Worm (Caenorhabditis elegans) whole organism, L2 larva: ENCODE results near the gene F33G12.6.

Experiments used
- R02D3.7 ChIP-seq: fragments of 150-350 bp; optimal IDR thresholded peaks from 2 replicates; lab custom pipeline; 2014; ENCODE audit warnings: missing biosample characterization, missing genetic modification characterization
- ama-1 ChIP-seq: fragments of 150-350 bp; optimal IDR thresholded peaks from 2 replicates; lab custom pipeline; 2018; ENCODE audit warnings: inconsistent platforms
- egl-27 ChIP-seq: sonication (generic microtip); optimal IDR thresholded peaks from 3 replicates; lab custom pipeline; 2017; ENCODE audit warnings: missing biosample characterization, missing genetic modification reagents, missing genetic modification characterization
- ztf-11 ChIP-seq: sonication (generic microtip); optimal IDR thresholded peaks from 2 replicates; lab custom pipeline; 2017; ENCODE audit warnings: missing biosample characterization, missing genetic modification characterization

- TF ChIP-seq egl-27 (tag; lab: Kevin White, UChicago): no peak
- TF ChIP-seq ama-1 (lab: Kevin White, UChicago): no peak
- TF ChIP-seq ztf-11 (tag; lab: Kevin White, UChicago): no peak
- TF ChIP-seq R02D3.7 (tag; lab: Kevin White, UChicago): no peak
Measured at ce11 chrII:5069525-5069924, 19.8 kb downstream of the F33G12.6 start, which contains the start of gene idpb-2.
